Fruit fly (Drosophila melanogaster) whole organism, wandering third instar larva: ENCODE results near the gene CG5191.

Experiments
- Abd-B ChIP-seq: fragments of >200 bp; optimal IDR thresholded peaks from 2 replicates; lab custom pipeline; 2017; ENCODE audit warnings: missing biosample characterization, missing genetic modification characterization
- CG32264 ChIP-seq: fragments of 200-800 bp; sonication (Bioruptor generic); optimal IDR thresholded peaks from 2 replicates; lab custom pipeline; 2016; ENCODE audit warnings: missing biosample characterization, missing genetic modification characterization
- CG9705 ChIP-seq: fragments of 200-800 bp; sonication (Bioruptor generic); optimal IDR thresholded peaks from 2 replicates; lab custom pipeline; 2018; ENCODE audit warnings: missing biosample characterization, mild to moderate bottlenecking, missing genetic modification characterization
- CrebA ChIP-seq: fragments of 200-800 bp; sonication (Bioruptor generic); optimal IDR thresholded peaks from 2 replicates; lab custom pipeline; 2016; ENCODE audit warnings: missing biosample characterization, mild to moderate bottlenecking, missing genetic modification characterization, borderline replicate concordance
- Dfd ChIP-seq: fragments of >200 bp; optimal IDR thresholded peaks from 2 replicates; lab custom pipeline; 2017; ENCODE audit warnings: missing biosample characterization, missing genetic modification characterization
- Dif ChIP-seq: fragments of 200-275, 200-300 bp; sonication (Bioruptor generic); optimal IDR thresholded peaks from 2 replicates; lab custom pipeline; 2018; ENCODE audit warnings: missing biosample characterization, missing genetic modification characterization; ENCODE audit not compliant: partially characterized antibody
- GATAd ChIP-seq: sonication (Bioruptor generic); optimal IDR thresholded peaks from 2 replicates; lab custom pipeline; 2016; ENCODE audit warnings: missing biosample characterization, missing genetic modification characterization
- HLH106 ChIP-seq: fragments of 200-800 bp; optimal IDR thresholded peaks from 3 replicates; lab custom pipeline; 2019; ENCODE audit warnings: missing biosample characterization, mild to moderate bottlenecking, missing genetic modification characterization, moderate library complexity
- Hnf4 ChIP-seq: fragments of 200-800 bp; sonication (Bioruptor generic); optimal IDR thresholded peaks from 2 replicates; lab custom pipeline; 2016; ENCODE audit warnings: missing biosample characterization, mild to moderate bottlenecking, missing genetic modification characterization
- Hr78 ChIP-seq: fragments of >200 bp; optimal IDR thresholded peaks from 2 replicates; lab custom pipeline; 2017; ENCODE audit warnings: missing biosample characterization, missing genetic modification characterization
- Jra ChIP-seq: sonication (Bioruptor generic); optimal IDR thresholded peaks from 2 replicates; lab custom pipeline; 2016; ENCODE audit warnings: missing biosample characterization, missing genetic modification characterization
- Mio ChIP-seq: sonication (Bioruptor generic); optimal IDR thresholded peaks from 2 replicates; lab custom pipeline; 2016; ENCODE audit warnings: missing biosample characterization, missing genetic modification characterization
- N ChIP-seq: fragments of >200 bp; optimal IDR thresholded peaks from 2 replicates; lab custom pipeline; 2018; ENCODE audit warnings: missing biosample characterization, missing external identifiers, missing genetic modification characterization
- OdsH ChIP-seq: fragments of 200-800 bp; sonication (Bioruptor generic); optimal IDR thresholded peaks from 2 replicates; lab custom pipeline; 2016; ENCODE audit warnings: missing biosample characterization, mild to moderate bottlenecking, missing genetic modification characterization
- Rel ChIP-seq, 2 experiments: fragments of 200-800 bp; sonication (Bioruptor generic) in 1 of 2; optimal IDR thresholded peaks; 2 replicates in 1 of 2; 3 replicates in 1 of 2; lab custom pipeline; 2016 to 2019; ENCODE audit warnings: mild to moderate bottlenecking in 2 of 2, missing biosample characterization in 2 of 2, missing genetic modification characterization in 2 of 2, moderate library complexity in 1 of 2
- Sp1 ChIP-seq: fragments of 200-800 bp; sonication (Bioruptor generic); optimal IDR thresholded peaks from 3 replicates; lab custom pipeline; 2019; ENCODE audit warnings: missing biosample characterization, mild to moderate bottlenecking, missing genetic modification characterization, moderate library complexity
- Vsx2 ChIP-seq: fragments of 200-300, 225-300 bp; sonication (Bioruptor generic); optimal IDR thresholded peaks from 2 replicates; lab custom pipeline; 2018; ENCODE audit warnings: missing biosample characterization, missing genetic modification characterization; ENCODE audit not compliant: partially characterized antibody
- br ChIP-seq: fragments of 200-800 bp; sonication (Bioruptor generic); optimal IDR thresholded peaks from 2 replicates; lab custom pipeline; 2016; ENCODE audit warnings: missing biosample characterization, missing genetic modification characterization
- brk ChIP-seq: fragments of 200-800 bp; sonication (Bioruptor generic); optimal IDR thresholded peaks from 2 replicates; lab custom pipeline; 2016; ENCODE audit warnings: missing biosample characterization, mild to moderate bottlenecking, missing genetic modification characterization
- dl ChIP-seq, 2 experiments: fragments of 175-275, 200-275 bp in 1 of 2; fragments of 200-275 bp in 1 of 2; sonication (Bioruptor generic); optimal IDR thresholded peaks; lab custom pipeline; 2018; ENCODE audit warnings: mild to moderate bottlenecking in 2 of 2, missing biosample characterization in 2 of 2, missing genetic modification characterization in 2 of 2, moderate library complexity in 2 of 2; ENCODE audit not compliant: partially characterized antibody in 2 of 2, insufficient read depth in 1 of 2
- dsf ChIP-seq: sonication (Bioruptor generic); optimal IDR thresholded peaks from 2 replicates; lab custom pipeline; 2016; ENCODE audit warnings: missing biosample characterization, missing genetic modification characterization, borderline replicate concordance
- ey ChIP-seq: fragments of 200-800 bp; sonication (Bioruptor generic); optimal IDR thresholded peaks from 2 replicates; lab custom pipeline; 2016; ENCODE audit warnings: missing biosample characterization, missing genetic modification characterization
- foxo ChIP-seq, 2 experiments: fragments of 200-800 bp; sonication (Bioruptor generic); optimal IDR thresholded peaks; 2 replicates in 1 of 2; 3 replicates in 1 of 2; lab custom pipeline; 2016 to 2017; ENCODE audit warnings: missing biosample characterization in 2 of 2, missing genetic modification characterization in 2 of 2
- fru ChIP-seq: fragments of 200-800 bp; sonication (Bioruptor generic); optimal IDR thresholded peaks from 3 replicates; lab custom pipeline; 2016; ENCODE audit warnings: missing biosample characterization, mild to moderate bottlenecking, missing genetic modification characterization
- h ChIP-seq: fragments of 200-800 bp; sonication (Bioruptor generic); optimal IDR thresholded peaks from 3 replicates; lab custom pipeline; 2016; ENCODE audit warnings: missing biosample characterization, mild to moderate bottlenecking, missing genetic modification characterization
- jim ChIP-seq: fragments of 175-275, 200-325 bp; sonication (Bioruptor generic); optimal IDR thresholded peaks from 2 replicates; lab custom pipeline; 2016; ENCODE audit warnings: missing biosample characterization, mild to moderate bottlenecking, missing genetic modification characterization
- lola ChIP-seq: fragments of >200 bp; optimal IDR thresholded peaks from 2 replicates; lab custom pipeline; 2017; ENCODE audit warnings: missing biosample characterization, missing genetic modification characterization
- psq ChIP-seq: fragments of 200-800 bp; sonication (Bioruptor generic); optimal IDR thresholded peaks from 3 replicates; lab custom pipeline; 2017; ENCODE audit warnings: missing biosample characterization, mild to moderate bottlenecking, missing genetic modification characterization, moderate library complexity
- rgr ChIP-seq: fragments of 200-800 bp; sonication (Bioruptor generic); optimal IDR thresholded peaks from 3 replicates; lab custom pipeline; 2016; ENCODE audit warnings: missing biosample characterization, mild to moderate bottlenecking, missing genetic modification characterization
- sage ChIP-seq: fragments of 200-800 bp; sonication (Bioruptor generic); optimal IDR thresholded peaks from 2 replicates; lab custom pipeline; 2016; ENCODE audit warnings: missing biosample characterization, mild to moderate bottlenecking, missing genetic modification characterization
- usp ChIP-seq: fragments of >200 bp; optimal IDR thresholded peaks from 2 replicates; lab custom pipeline; 2017; ENCODE audit warnings: missing biosample characterization, missing genetic modification characterization
- woc ChIP-seq: sonication (Bioruptor generic); optimal IDR thresholded peaks from 2 replicates; lab custom pipeline; 2016; ENCODE audit warnings: missing biosample characterization, mild to moderate bottlenecking, missing genetic modification characterization

The CG5191 gene

DNA sequence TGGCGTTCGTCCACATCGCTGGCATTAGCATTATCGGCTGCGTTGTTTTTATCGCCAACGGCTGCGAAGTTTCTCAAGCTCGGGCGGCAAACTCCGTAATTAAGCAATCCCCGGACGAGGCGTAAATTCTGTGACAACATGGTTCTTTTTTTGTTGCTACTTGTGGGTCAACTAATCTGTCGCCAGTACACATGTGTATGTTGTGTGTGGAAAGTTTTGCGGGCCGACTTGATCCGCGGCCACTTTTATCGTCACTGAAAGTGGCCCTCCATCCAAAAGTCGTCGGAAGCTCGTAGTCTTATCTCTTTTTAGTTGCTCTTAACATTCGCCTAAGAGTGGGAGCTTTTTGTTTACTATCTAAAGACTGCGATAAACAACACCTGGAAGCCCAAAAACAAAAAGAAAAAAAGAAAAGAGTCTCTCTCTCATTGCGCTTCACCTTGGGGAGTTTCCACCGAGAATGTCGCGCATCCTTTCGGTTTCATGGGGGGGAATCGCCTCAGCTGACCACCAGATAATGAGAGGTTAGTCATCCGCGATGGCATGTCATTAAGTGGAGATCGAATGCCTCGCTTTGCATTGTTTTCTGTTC lies 3.3 kb downstream of the CG5191 start, which contains the start of gene CG10877:
Gene CG10877 (minus strand): TSS at position 238 of the 592 bp plus-strand sequence.
- TF ChIP-seq Hr78 (GFP tag; lab: Kevin White, UChicago) (no peak), Vsx2 (GFP tag; lab: Kevin White, UChicago) (no peak), Jra (GFP tag; lab: Kevin White, UChicago) (peak; percentile 5), dl (GFP tag; optimal IDR thresholded peaks at IDR 0.05; lab: Kevin White, UChicago; ENCODE audit: insufficient read depth in 1 of 2, partially characterized antibody in 2 of 2) (peak in 1 of 2 experiments; percentile 24), Dif (GFP tag; lab: Kevin White, UChicago) (no peak), Rel (GFP tag; optimal IDR thresholded peaks at IDR 0.05; lab: Kevin White, UChicago) (no peak), Rel (tag; optimal IDR thresholded peaks at IDR 0.05; lab: Kevin White, UChicago) (peak; percentile 27), Mio (GFP tag; lab: Kevin White, UChicago) (no peak), Sp1 (GFP tag; lab: Kevin White, UChicago) (peak; percentile 3)

DNA sequence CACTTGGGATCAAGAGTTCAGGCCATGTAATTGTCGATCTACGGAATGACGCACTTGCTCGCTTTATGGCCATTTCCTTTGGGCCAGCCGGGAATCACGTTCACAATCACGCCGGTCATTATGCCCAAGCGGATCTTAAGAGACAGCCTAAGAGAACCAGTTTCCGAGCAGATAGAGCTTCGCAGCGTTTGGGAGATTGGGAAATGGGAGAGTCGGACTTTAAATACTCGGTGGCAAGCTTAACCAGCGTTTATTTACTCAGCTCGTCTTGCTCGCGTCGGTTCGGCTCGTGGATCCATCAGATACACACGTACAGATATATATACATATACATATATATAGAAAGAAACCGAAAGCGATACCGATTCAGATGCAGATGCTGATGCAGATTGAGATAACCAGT lies 4.9 kb downstream of the CG5191 start:
- peak; percentile 10 for TF ChIP-seq h (GFP tag; lab: Kevin White, UChicago)
- TF ChIP-seq N (GFP tag; lab: Kevin White, UChicago), result no peak
- no peak for TF ChIP-seq psq
- TF ChIP-seq sage (GFP tag; lab: Kevin White, UChicago), result peak; percentile 32
- peak in 1 of 2 experiments; percentile 54 for TF ChIP-seq dl (GFP tag; optimal IDR thresholded peaks at IDR 0.05; lab: Kevin White, UChicago; ENCODE audit: insufficient read depth in 1 of 2, partially characterized antibody in 2 of 2)
- TF ChIP-seq HLH106, result no peak
- TF ChIP-seq Rel (GFP tag; optimal IDR thresholded peaks at IDR 0.05; lab: Kevin White, UChicago), result peak; percentile 47
- peak; percentile 51 for TF ChIP-seq Rel (tag; optimal IDR thresholded peaks at IDR 0.05; lab: Kevin White, UChicago)
- TF ChIP-seq CG9705 (GFP tag; lab: Kevin White, UChicago), result no peak
- TF ChIP-seq Abd-B (GFP tag; lab: Kevin White, UChicago), result no peak
- TF ChIP-seq br (GFP tag; lab: Kevin White, UChicago), result peak; percentile 2
- peak; percentile 65 for TF ChIP-seq Dif (GFP tag; lab: Kevin White, UChicago)
- no peak for TF ChIP-seq Jra (GFP tag; lab: Kevin White, UChicago)
- no peak for TF ChIP-seq Hr78 (GFP tag; lab: Kevin White, UChicago)
- TF ChIP-seq Sp1 (GFP tag; lab: Kevin White, UChicago), result peak; percentile 10
- no peak for TF ChIP-seq Hnf4
- TF ChIP-seq OdsH, result peak; percentile 5

DNA sequence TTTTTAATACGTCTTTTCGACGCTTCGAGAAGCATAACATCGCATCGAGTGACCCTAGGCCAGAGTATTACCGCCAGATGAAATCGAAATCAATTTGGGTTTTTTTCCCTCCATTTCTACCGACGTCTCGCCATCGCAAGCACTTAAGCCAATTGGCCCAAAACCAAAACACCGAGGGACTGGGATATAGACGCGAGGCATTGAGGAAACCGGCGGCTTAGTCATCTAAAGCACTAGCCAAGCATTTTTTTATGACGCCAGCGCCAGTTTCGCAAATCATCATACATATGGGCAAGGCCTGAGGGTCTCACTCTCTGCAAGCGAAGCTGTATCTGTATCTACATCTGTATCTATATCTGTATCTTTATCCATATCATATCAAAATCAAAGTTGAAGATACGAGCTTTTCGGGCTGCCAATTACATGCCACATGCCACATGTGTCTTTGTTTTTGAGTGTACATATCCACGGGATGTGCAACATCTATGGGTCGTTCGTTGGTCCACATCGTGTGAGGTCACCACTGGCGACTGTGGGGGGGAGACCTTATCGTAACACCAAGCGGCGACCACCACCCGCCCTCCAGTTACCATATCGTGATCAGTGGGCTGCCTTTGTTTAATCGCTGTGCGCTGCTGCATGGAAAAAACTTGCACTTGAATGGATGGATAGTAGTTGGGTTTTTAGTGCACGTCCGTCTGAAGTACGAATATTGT lies 7.0 kb downstream of the CG5191 start:
- TF ChIP-seq woc (GFP tag; lab: Kevin White, UChicago), result no peak
- no peak for TF ChIP-seq GATAd (GFP tag; lab: Kevin White, UChicago)
- TF ChIP-seq dsf (GFP tag; lab: Kevin White, UChicago), result no peak
- no peak for TF ChIP-seq foxo (GFP tag; optimal IDR thresholded peaks at IDR 0.05; lab: Kevin White, UChicago)
- TF ChIP-seq jim (GFP tag; lab: Kevin White, UChicago), result no peak
- no peak for TF ChIP-seq h (GFP tag; lab: Kevin White, UChicago)
- no peak for TF ChIP-seq usp (GFP tag; lab: Kevin White, UChicago)
- TF ChIP-seq Hr78 (GFP tag; lab: Kevin White, UChicago), result no peak
- TF ChIP-seq CG32264, result no peak
- no peak for TF ChIP-seq Mio (GFP tag; lab: Kevin White, UChicago)
- TF ChIP-seq Vsx2 (GFP tag; lab: Kevin White, UChicago), result no peak
- no peak for TF ChIP-seq Rel (GFP tag; optimal IDR thresholded peaks at IDR 0.05; lab: Kevin White, UChicago)
- no peak for TF ChIP-seq Rel (tag; optimal IDR thresholded peaks at IDR 0.05; lab: Kevin White, UChicago)
- no peak for TF ChIP-seq lola
- TF ChIP-seq, all 38 proteins: peak for 0

- no peak for TF ChIP-seq dsf (GFP tag; lab: Kevin White, UChicago)
- TF ChIP-seq CG9705 (GFP tag; lab: Kevin White, UChicago), result no peak
- TF ChIP-seq fru (GFP tag; lab: Kevin White, UChicago), result no peak
- TF ChIP-seq brk (GFP tag; lab: Kevin White, UChicago), result no peak
- no peak for TF ChIP-seq Rel (GFP tag; optimal IDR thresholded peaks at IDR 0.05; lab: Kevin White, UChicago)
- TF ChIP-seq Rel (tag; optimal IDR thresholded peaks at IDR 0.05; lab: Kevin White, UChicago), result no peak
- TF ChIP-seq ey (GFP tag; lab: Kevin White, UChicago), result no peak
- no peak for TF ChIP-seq Dif (GFP tag; lab: Kevin White, UChicago)
- no peak for TF ChIP-seq CrebA (GFP tag; lab: Kevin White, UChicago)
- TF ChIP-seq Vsx2 (GFP tag; lab: Kevin White, UChicago), result no peak
- TF ChIP-seq CG32264, result no peak
- TF ChIP-seq Hr78 (GFP tag; lab: Kevin White, UChicago), result no peak
- TF ChIP-seq Dfd (GFP tag; lab: Kevin White, UChicago), result no peak
- TF ChIP-seq Jra (GFP tag; lab: Kevin White, UChicago), result no peak
- TF ChIP-seq GATAd (GFP tag; lab: Kevin White, UChicago), result no peak
- no peak for TF ChIP-seq usp (GFP tag; lab: Kevin White, UChicago)
- TF ChIP-seq N (GFP tag; lab: Kevin White, UChicago), result no peak
- no peak for TF ChIP-seq rgr (GFP tag; lab: Kevin White, UChicago)
These were observed 12.7 kb downstream of the CG5191 start for dm6 chr3R:20573326-20573725.
